Worm (Caenorhabditis elegans) whole organism, early embryonic: ENCODE data around the gene Y39G8B.7.
"Not testable (repeated sequence)": the region's sequence is repeated elsewhere in the genome, so short reads cannot be mapped to it uniquely, and the experiment has no call there.

Source experiments
- B0310.2 ChIP-seq: sonication (generic microtip); optimal IDR thresholded peaks from 2 replicates; lab custom pipeline; 2016; ENCODE audit warnings: mild to moderate bottlenecking, missing genetic modification characterization, missing compliant biosample characterization
- F13C5.2 ChIP-seq: sonication (generic microtip); optimal IDR thresholded peaks from 2 replicates; lab custom pipeline; 2017; ENCODE audit warnings: mild to moderate bottlenecking, missing genetic modification characterization, inconsistent platforms, missing compliant biosample characterization
- aly-1 ChIP-seq: sonication (generic microtip); optimal IDR thresholded peaks from 2 replicates; lab custom pipeline; 2016; ENCODE audit warnings: missing genetic modification characterization, missing compliant biosample characterization
- ama-1 ChIP-seq: fragments of 150-350 bp; optimal IDR thresholded peaks from 2 replicates; lab custom pipeline; 2014
- ceh-13 ChIP-seq: fragments of 200-800 bp; sonication (Bioruptor generic); optimal IDR thresholded peaks from 2 replicates; lab custom pipeline; 2018; ENCODE audit warnings: mild to moderate bottlenecking, missing genetic modification characterization, missing compliant biosample characterization
- ceh-36 ChIP-seq: sonication (generic microtip); optimal IDR thresholded peaks from 2 replicates; lab custom pipeline; 2016; ENCODE audit warnings: missing genetic modification characterization, inconsistent platforms, missing compliant biosample characterization
- ets-7 ChIP-seq: sonication (generic microtip); optimal IDR thresholded peaks from 2 replicates; lab custom pipeline; 2016; ENCODE audit warnings: missing genotype, missing genetic modification characterization, missing compliant biosample characterization
- flt-1 ChIP-seq: fragments of 200-800 bp; sonication (Bioruptor generic); IDR thresholded peaks from 2 replicates; pipeline ENCODE4 v1.3.6; 2022; ENCODE audit warnings: missing genetic modification characterization, missing compliant biosample characterization
- hmbx-1 ChIP-seq: sonication (generic microtip); optimal IDR thresholded peaks from 2 replicates; lab custom pipeline; 2016; ENCODE audit warnings: mild to moderate bottlenecking, missing genetic modification characterization, missing compliant biosample characterization
- hmg-4 ChIP-seq: fragments of 200-800 bp; sonication (Bioruptor generic); optimal IDR thresholded peaks from 2 replicates; lab custom pipeline; 2018; ENCODE audit warnings: mild to moderate bottlenecking, missing genetic modification characterization, missing compliant biosample characterization
- hnd-1 ChIP-seq: sonication (generic microtip); optimal IDR thresholded peaks from 2 replicates; lab custom pipeline; 2016; ENCODE audit warnings: missing genetic modification characterization, missing compliant biosample characterization
- pes-1 ChIP-seq: fragments of 200-800 bp; sonication (Bioruptor generic); IDR thresholded peaks from 2 replicates; pipeline ENCODE4 v1.3.6; 2022; ENCODE audit warnings: missing genetic modification reagents, missing genetic modification characterization, missing compliant biosample characterization
- scrt-1 ChIP-seq: fragments of 200-800 bp; sonication (Bioruptor generic); IDR thresholded peaks from 2 replicates; pipeline ENCODE4 v1.3.6; 2022; ENCODE audit warnings: missing genetic modification characterization, missing compliant biosample characterization
- sea-1 ChIP-seq: fragments of 200-800 bp; sonication (Bioruptor generic); conservative IDR thresholded peaks from 2 replicates; pipeline ENCODE4 v1.3.6; 2022; ENCODE audit warnings: missing genetic modification characterization, missing compliant biosample characterization
- tbx-11 ChIP-seq: fragments of 200-800 bp; sonication (Bioruptor generic); IDR thresholded peaks from 2 replicates; pipeline ENCODE4 v1.3.6; 2022; ENCODE audit warnings: missing genetic modification characterization, missing compliant biosample characterization
- tbx-37 ChIP-seq: fragments of 200-800 bp; sonication (Bioruptor generic); conservative IDR thresholded peaks from 2 replicates; pipeline ENCODE4 v1.3.6; 2022; ENCODE audit warnings: missing genetic modification reagents, missing genetic modification characterization, missing compliant biosample characterization
- tra-4 ChIP-seq: sonication (generic microtip); optimal IDR thresholded peaks from 2 replicates; lab custom pipeline; 2017; ENCODE audit warnings: missing genetic modification characterization, missing compliant biosample characterization

Gene Y39G8B.7

ce11 chrII:14036724-14037483 lies 42.1 kb upstream of the Y39G8B.7 start:
- no peak for TF ChIP-seq hnd-1 (tag; lab: Kevin White, UChicago)
- no peak for TF ChIP-seq aly-1 (tag; lab: Kevin White, UChicago)
- TF ChIP-seq scrt-1 (GFP tag; lab: Robert Waterston, UW) = no peak
- no peak for TF ChIP-seq ama-1 (lab: Kevin White, UChicago)
- TF ChIP-seq ceh-36 (tag; lab: Kevin White, UChicago) = peak; percentile 73
- TF ChIP-seq ceh-13 (GFP tag; lab: Kevin White, UChicago) = no peak
- no peak for TF ChIP-seq F13C5.2

ce11 chrII:14034559-14034958 lies 39.7 kb upstream of the Y39G8B.7 start:
- TF ChIP-seq ceh-13 (GFP tag; lab: Kevin White, UChicago) (no peak), tra-4 (tag; lab: Kevin White, UChicago) (no peak), ama-1 (lab: Kevin White, UChicago) (no peak), ceh-36 (tag; lab: Kevin White, UChicago) (no peak), hnd-1 (tag; lab: Kevin White, UChicago) (no peak), flt-1 (no peak), hmbx-1 (tag; lab: Kevin White, UChicago) (no peak), F13C5.2 (no peak), sea-1 (no peak)

ce11 chrII:14032705-14033104 lies 37.9 kb upstream of the Y39G8B.7 start:
- TF ChIP-seq hnd-1 (tag; lab: Kevin White, UChicago) = no peak
- TF ChIP-seq B0310.2 (tag; lab: Kevin White, UChicago) = no peak
- TF ChIP-seq hmg-4 = no peak
- TF ChIP-seq ets-7 (tag; lab: Kevin White, UChicago) = no peak
- TF ChIP-seq ceh-13 (GFP tag; lab: Kevin White, UChicago) = no peak
- TF ChIP-seq pes-1 (GFP tag; lab: Robert Waterston, UW) = no peak
- TF ChIP-seq scrt-1 (GFP tag; lab: Robert Waterston, UW) = no peak
- TF ChIP-seq sea-1 = no peak
- TF ChIP-seq flt-1 = no peak
- no peak for TF ChIP-seq aly-1 (tag; lab: Kevin White, UChicago)
- TF ChIP-seq F13C5.2 = no peak
- no peak for TF ChIP-seq tbx-11 (GFP tag; lab: Robert Waterston, UW)
- no peak for TF ChIP-seq ceh-36 (tag; lab: Kevin White, UChicago)

- not testable (repeated sequence) for TF ChIP-seq flt-1; B0310.2 (tag; lab: Kevin White, UChicago); ama-1 (lab: Kevin White, UChicago)
Observed at ce11 chrII:14021230-14021629, 26.4 kb upstream of the Y39G8B.7 start, which contains the start of gene F01D5.10. TSS of gene F01D5.10 (minus strand) at chrII:14021330.

ce11 chrII:14019625-14020024 lies 24.8 kb upstream of the Y39G8B.7 start:
- TF ChIP-seq hmg-4 (peak; percentile 36), scrt-1 (GFP tag; lab: Robert Waterston, UW) (0 out of 2 replicates have a peak, but pooled peaks have one; percentile 43), tbx-37 (GFP tag; lab: Robert Waterston, UW) (peak; percentile 37), pes-1 (GFP tag; lab: Robert Waterston, UW) (peak; percentile 68; the same call in 1 of the 2 replicates), tbx-11 (GFP tag; lab: Robert Waterston, UW) (peak; percentile 63; the same call in 1 of the 2 replicates), sea-1 (0 out of 2 replicates have a peak, but pooled peaks have one; percentile 51)

- TF ChIP-seq hmbx-1 (tag; lab: Kevin White, UChicago) = no peak
- TF ChIP-seq sea-1 = no peak
- no peak for TF ChIP-seq pes-1 (GFP tag; lab: Robert Waterston, UW)
- no peak for TF ChIP-seq ceh-13 (GFP tag; lab: Kevin White, UChicago)
- TF ChIP-seq hnd-1 (tag; lab: Kevin White, UChicago) = no peak
- no peak for TF ChIP-seq B0310.2 (tag; lab: Kevin White, UChicago)
Observed at ce11 chrII:14018887-14019286, 24.1 kb upstream of the Y39G8B.7 start.

- no peak for TF ChIP-seq ceh-13 (GFP tag; lab: Kevin White, UChicago)
- peak; percentile 78 for TF ChIP-seq ama-1 (lab: Kevin White, UChicago)
- TF ChIP-seq F13C5.2 = peak; percentile 24
- peak; percentile 68 for TF ChIP-seq hmg-4
Observed at ce11 chrII:14018192-14018591, 23.4 kb upstream of the Y39G8B.7 start.

- no peak for TF ChIP-seq sea-1
Observed at ce11 chrII:14016865-14017264, 22.0 kb upstream of the Y39G8B.7 start, which contains the start of gene cyp-37A1. TSS of gene cyp-37A1 (minus strand) at chrII:14016965.

- TF ChIP-seq sea-1 = no peak
- TF ChIP-seq ceh-13 (GFP tag; lab: Kevin White, UChicago) = no peak
- no peak for TF ChIP-seq hmg-4
- TF ChIP-seq tbx-11 (GFP tag; lab: Robert Waterston, UW) = no peak
- TF ChIP-seq ets-7 (tag; lab: Kevin White, UChicago) = no peak
- no peak for TF ChIP-seq scrt-1 (GFP tag; lab: Robert Waterston, UW)
Observed at ce11 chrII:14014637-14015036, 19.8 kb upstream of the Y39G8B.7 start.
